Fruit fly (Drosophila melanogaster) Kc167 (cell line): ENCODE measurements around the gene Ipk2.

Experiments
- Myc ChIP-seq: fragments of >200 bp; optimal IDR thresholded peaks from 2 replicates; lab custom pipeline; 2017; ENCODE audit warnings: missing external identifiers
- Sin3A ChIP-seq: fragments of >200 bp; optimal IDR thresholded peaks from 2 replicates; lab custom pipeline; 2018; ENCODE audit warnings: missing external identifiers
- h ChIP-seq: fragments of >200 bp; optimal IDR thresholded peaks from 3 replicates; lab custom pipeline; 2018; ENCODE audit warnings: missing external identifiers
- insv ChIP-seq: fragments of >200 bp; optimal IDR thresholded peaks from 3 replicates; lab custom pipeline; 2018; ENCODE audit warnings: missing external identifiers
- psq ChIP-seq: fragments of >200 bp; optimal IDR thresholded peaks from 2 replicates; lab custom pipeline; 2017; ENCODE audit warnings: missing external identifiers
- ttk ChIP-seq: sonication (Bioruptor generic); optimal IDR thresholded peaks from 2 replicates; lab custom pipeline; 2017; ENCODE audit warnings: missing external identifiers

- TF ChIP-seq psq (lab: Kevin White, UChicago) (no peak), ttk (lab: Kevin White, UChicago) (no peak), Sin3A (no peak), Myc (lab: Kevin White, UChicago) (no peak), h (no peak), insv (no peak)
These were observed 17.4 kb upstream of the Ipk2 start for dm6 chr2L:591511-591910.
